Worm (Caenorhabditis elegans) whole organism, young adult: ENCODE results near the gene F59B2.14.

Experiments
- B0019.2 ChIP-seq: fragments of 200-800 bp; sonication (Bioruptor generic); conservative IDR thresholded peaks from 2 replicates; pipeline ENCODE4 v1.3.6; 2022; ENCODE audit warnings: missing genetic modification reagents, missing genetic modification characterization, missing compliant biosample characterization
- B0336.3 ChIP-seq: fragments of 200-800 bp; sonication (Bioruptor generic); IDR thresholded peaks from 2 replicates; pipeline ENCODE4 v1.3.6; 2022; ENCODE audit warnings: missing genetic modification characterization, missing compliant biosample characterization
- D2030.7 ChIP-seq: fragments of 200-800 bp; sonication (Bioruptor generic); IDR thresholded peaks from 2 replicates; pipeline ENCODE4 v1.3.6; 2022; ENCODE audit warnings: missing genetic modification reagents, missing genetic modification characterization, missing compliant biosample characterization
- F22D6.2 ChIP-seq: sonication (generic microtip); optimal IDR thresholded peaks from 2 replicates; lab custom pipeline; 2016; ENCODE audit warnings: mild to moderate bottlenecking, missing genetic modification characterization, missing compliant biosample characterization
- F23B12.7 ChIP-seq: sonication (generic microtip); optimal IDR thresholded peaks from 2 replicates; lab custom pipeline; 2017; ENCODE audit warnings: missing genetic modification characterization, mild to moderate bottlenecking, missing compliant biosample characterization, antibody characterized with exemption, moderate library complexity; ENCODE audit not compliant: insufficient read depth
- F33H1.4 ChIP-seq: fragments of 200-800 bp; sonication (Bioruptor generic); IDR thresholded peaks from 2 replicates; pipeline ENCODE4 v1.3.6; 2022; ENCODE audit warnings: missing genetic modification reagents, missing genetic modification characterization, missing compliant biosample characterization
- F39B2.1 ChIP-seq: fragments of 200-800 bp; sonication (Bioruptor generic); IDR thresholded peaks from 2 replicates; pipeline ENCODE4 v1.3.6; 2022; ENCODE audit warnings: missing genetic modification reagents, missing genetic modification characterization, missing compliant biosample characterization
- F57C9.4 ChIP-seq: sonication (generic microtip); optimal IDR thresholded peaks from 2 replicates; lab custom pipeline; 2017; ENCODE audit warnings: mild to moderate bottlenecking, missing genetic modification characterization, missing compliant biosample characterization
- K11D2.4 ChIP-seq: fragments of 200-800 bp; sonication (Bioruptor generic); IDR thresholded peaks from 2 replicates; pipeline ENCODE4 v1.3.6; 2022; ENCODE audit warnings: missing genetic modification reagents, missing genetic modification characterization, missing compliant biosample characterization
- T07F8.4 ChIP-seq: sonication (generic microtip); optimal IDR thresholded peaks from 2 replicates; lab custom pipeline; 2016; ENCODE audit warnings: mild to moderate bottlenecking, missing genetic modification characterization, moderate library complexity, missing compliant biosample characterization
- Y56A3A.18 ChIP-seq: fragments of 200-800 bp; sonication (Bioruptor generic); IDR thresholded peaks from 2 replicates; pipeline ENCODE4 v1.3.6; 2022; ENCODE audit warnings: missing genetic modification reagents, missing genetic modification characterization, missing compliant biosample characterization
- atf-7 ChIP-seq: sonication (generic microtip); optimal IDR thresholded peaks from 2 replicates; lab custom pipeline; 2017; ENCODE audit warnings: mild to moderate bottlenecking, missing genetic modification characterization, missing compliant biosample characterization
- athp-1 ChIP-seq: sonication (generic microtip); optimal IDR thresholded peaks from 2 replicates; lab custom pipeline; 2017; ENCODE audit warnings: mild to moderate bottlenecking, missing genetic modification characterization, missing compliant biosample characterization
- attf-3 ChIP-seq: fragments of 200-800 bp; sonication (Bioruptor generic); conservative IDR thresholded peaks from 2 replicates; pipeline ENCODE4 v1.3.6; 2022; ENCODE audit warnings: missing genetic modification reagents, missing genetic modification characterization, missing compliant biosample characterization
- attf-6 ChIP-seq: fragments of 200-800 bp; sonication (Bioruptor generic); IDR thresholded peaks from 2 replicates; pipeline ENCODE4 v1.3.6; 2022; ENCODE audit warnings: missing genetic modification reagents, missing genetic modification characterization, missing compliant biosample characterization
- bed-1 ChIP-seq: fragments of 200-800 bp; sonication (Bioruptor generic); IDR thresholded peaks from 2 replicates; pipeline ENCODE4 v1.3.6; 2022; ENCODE audit warnings: missing genetic modification reagents, missing genetic modification characterization, missing compliant biosample characterization
- ccch-3 ChIP-seq: fragments of 200-800 bp; sonication (Bioruptor generic); optimal IDR thresholded peaks from 2 replicates; lab custom pipeline; 2018; ENCODE audit warnings: mild to moderate bottlenecking, missing genetic modification characterization, missing compliant biosample characterization
- cebp-1 ChIP-seq, 2 experiments: fragments of 200-800 bp in 1 of 2; sonication (Bioruptor generic) in 1 of 2; sonication (generic microtip) in 1 of 2; IDR thresholded peaks in 1 of 2; optimal IDR thresholded peaks in 1 of 2; 2 replicates each; pipeline versions ENCODE4 v1.3.6 to Lab custom; 2017 to 2022; ENCODE audit warnings: missing compliant biosample characterization in 2 of 2, missing genetic modification characterization in 2 of 2, mild to moderate bottlenecking in 1 of 2, missing genetic modification reagents in 1 of 2, moderate library complexity in 1 of 2
- die-1 ChIP-seq: sonication (generic microtip); optimal IDR thresholded peaks from 2 replicates; lab custom pipeline; 2016; ENCODE audit warnings: missing genotype, mild to moderate bottlenecking, missing genetic modification characterization, missing compliant biosample characterization
- dox-1 ChIP-seq: fragments of 200-800 bp; sonication (Bioruptor generic); IDR thresholded peaks from 2 replicates; pipeline ENCODE4 v1.3.6; 2022; ENCODE audit warnings: missing genetic modification reagents, missing genetic modification characterization, missing compliant biosample characterization
- hlh-26 ChIP-seq: fragments of 200-800 bp; sonication (Bioruptor generic); conservative IDR thresholded peaks from 2 replicates; pipeline ENCODE4 v1.3.6; 2022; ENCODE audit warnings: missing genetic modification reagents, missing genetic modification characterization, missing compliant biosample characterization
- hmg-1.2 ChIP-seq: fragments of 200-800 bp; sonication (Bioruptor generic); IDR thresholded peaks from 2 replicates; pipeline ENCODE4 v1.3.6; 2022; ENCODE audit warnings: missing genetic modification reagents, missing genetic modification characterization, missing compliant biosample characterization
- hrde-1 ChIP-seq: sonication (generic microtip); optimal IDR thresholded peaks from 2 replicates; lab custom pipeline; 2016; ENCODE audit warnings: missing genetic modification characterization, mild to moderate bottlenecking, missing compliant biosample characterization, moderate library complexity, missing genotype, missing genetic modification reagents, borderline replicate concordance
- lag-1 ChIP-seq: fragments of 200-800 bp; sonication (Bioruptor generic); IDR thresholded peaks from 2 replicates; pipeline ENCODE4 v1.3.6; 2022; ENCODE audit warnings: missing genetic modification reagents, missing genetic modification characterization, missing compliant biosample characterization
- let-526 ChIP-seq: fragments of 200-800 bp; sonication (Bioruptor generic); IDR thresholded peaks from 2 replicates; pipeline ENCODE4 v1.3.6; 2022; ENCODE audit warnings: missing genetic modification reagents, missing genetic modification characterization, missing compliant biosample characterization
- lin-35 ChIP-seq, 3 experiments: fragments of 150-350 bp in 2 of 3; sonication (generic microtip) in 1 of 3; optimal IDR thresholded peaks; 2 replicates each; lab custom pipeline; 2014 to 2018; ENCODE audit warnings: missing biosample characterization in 3 of 3, missing genetic modification characterization in 3 of 3, missing genetic modification reagents in 3 of 3
- lin-54 ChIP-seq: fragments of 200-800 bp; sonication (Bioruptor generic); optimal IDR thresholded peaks from 2 replicates; lab custom pipeline; 2018; ENCODE audit warnings: mild to moderate bottlenecking, missing genetic modification characterization, missing compliant biosample characterization
- lir-1 ChIP-seq: fragments of 200-800 bp; sonication (Bioruptor generic); conservative IDR thresholded peaks from 2 replicates; pipeline ENCODE4 v1.3.6; 2022; ENCODE audit warnings: missing genetic modification reagents, missing genetic modification characterization, missing compliant biosample characterization
- madf-6 ChIP-seq: fragments of 200-800 bp; sonication (Bioruptor generic); IDR thresholded peaks from 2 replicates; pipeline ENCODE4 v1.3.6; 2022; ENCODE audit warnings: missing genetic modification reagents, missing genetic modification characterization, missing compliant biosample characterization
- mel-28 ChIP-seq: sonication (generic microtip); optimal IDR thresholded peaks from 2 replicates; lab custom pipeline; 2016; ENCODE audit warnings: borderline replicate concordance, mild to moderate bottlenecking, missing genetic modification characterization, missing compliant biosample characterization
- mxl-1 ChIP-seq: sonication (generic microtip); optimal IDR thresholded peaks from 2 replicates; lab custom pipeline; 2016; ENCODE audit warnings: missing genetic modification characterization, missing compliant biosample characterization
- nfya-2 ChIP-seq: fragments of 200-800 bp; sonication (Bioruptor generic); IDR thresholded peaks from 2 replicates; pipeline ENCODE4 v1.3.6; 2022; ENCODE audit warnings: missing genetic modification reagents, missing genetic modification characterization, missing compliant biosample characterization
- pbrm-1 ChIP-seq: fragments of 200-800 bp; sonication (Bioruptor generic); IDR thresholded peaks from 2 replicates; pipeline ENCODE4 v1.3.6; 2022; ENCODE audit warnings: missing genetic modification reagents, missing genetic modification characterization, missing compliant biosample characterization
- rpc-1 ChIP-seq, 2 experiments: fragments of 150-350 bp in 1 of 2; sonication (generic microtip) in 1 of 2; optimal IDR thresholded peaks; 2 replicates each; lab custom pipeline; 2014 to 2018; ENCODE audit warnings: missing biosample characterization in 1 of 2, missing genetic modification characterization in 1 of 2, missing genetic modification reagents in 1 of 2, missing genotype in 1 of 2
- sdz-38 ChIP-seq: sonication (generic microtip); optimal IDR thresholded peaks from 2 replicates; lab custom pipeline; 2016; ENCODE audit warnings: missing genotype, missing genetic modification characterization, missing compliant biosample characterization
- snpc-3.4 ChIP-seq: sonication (generic microtip); optimal IDR thresholded peaks from 2 replicates; lab custom pipeline; 2017; ENCODE audit warnings: missing genetic modification characterization, mild to moderate bottlenecking, missing compliant biosample characterization, antibody characterized with exemption, moderate library complexity, missing genotype, missing genetic modification reagents
- tbp1 ChIP-seq: fragments of 200-800 bp; sonication (Bioruptor generic); optimal IDR thresholded peaks from 2 replicates; lab custom pipeline; 2018; ENCODE audit warnings: mild to moderate bottlenecking, missing genetic modification characterization, missing compliant biosample characterization
- tbx-9 ChIP-seq: sonication (generic microtip); optimal IDR thresholded peaks from 2 replicates; lab custom pipeline; 2016; ENCODE audit warnings: borderline replicate concordance, missing genetic modification characterization, inconsistent platforms, missing compliant biosample characterization
- tlf-1 ChIP-seq: fragments of 200-800 bp; sonication (Bioruptor generic); optimal IDR thresholded peaks from 2 replicates; lab custom pipeline; 2018; ENCODE audit warnings: mild to moderate bottlenecking, missing genetic modification characterization, missing compliant biosample characterization
- unc-130 ChIP-seq: sonication (generic microtip); optimal IDR thresholded peaks from 2 replicates; lab custom pipeline; 2016; ENCODE audit warnings: missing genetic modification reagents, missing genetic modification characterization, missing compliant biosample characterization
- xnd-1 ChIP-seq: sonication (generic microtip); optimal IDR thresholded peaks from 2 replicates; lab custom pipeline; 2016; ENCODE audit warnings: missing genotype, missing genetic modification reagents, missing genetic modification characterization, missing compliant biosample characterization
- ztf-18 ChIP-seq: sonication (generic microtip); optimal IDR thresholded peaks from 2 replicates; lab custom pipeline; 2016; ENCODE audit warnings: missing genotype, mild to moderate bottlenecking, missing genetic modification characterization, missing compliant biosample characterization

The F59B2.14 gene

DNA sequence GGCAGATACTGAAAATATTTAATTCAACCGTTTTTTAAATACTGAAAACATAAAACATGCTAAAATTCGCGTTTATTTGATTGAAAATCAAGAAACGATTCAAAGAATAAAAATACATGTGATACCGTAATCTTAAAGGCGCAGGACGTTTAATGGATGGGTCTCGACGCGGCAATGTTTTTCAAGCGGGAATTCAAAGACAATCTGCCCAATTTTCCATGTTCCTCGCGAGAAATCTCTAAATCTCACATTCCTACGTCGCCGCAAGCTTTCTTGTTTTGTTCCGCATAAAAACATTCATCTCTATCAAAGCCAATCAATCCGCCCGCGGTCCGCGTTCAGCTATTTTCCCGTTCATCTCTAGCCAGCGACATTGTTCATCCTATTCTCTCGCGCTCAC, 20.9 kb downstream of the F59B2.14 start (continued):
- TF ChIP-seq cebp-1 (GFP tag; IDR thresholded peaks at IDR 0.05; lab: Robert Waterston, UW) (no peak), cebp-1 (tag; optimal IDR thresholded peaks at IDR 0.05; lab: Kevin White, UChicago) (no peak), ccch-3 (GFP tag; lab: Kevin White, UChicago) (no peak), ztf-18 (tag; lab: Kevin White, UChicago) (peak; percentile 7), lag-1 (GFP tag; lab: Robert Waterston, UW) (no peak), pbrm-1 (GFP tag; lab: Robert Waterston, UW) (peak; percentile 18; the same call in 1 of the 2 replicates), mxl-1 (no peak), sdz-38 (tag; lab: Kevin White, UChicago) (no peak), tbx-9 (tag; lab: Kevin White, UChicago) (no peak), lir-1 (GFP tag; lab: Robert Waterston, UW) (no peak), die-1 (tag; lab: Kevin White, UChicago) (no peak), T07F8.4 (tag; lab: Kevin White, UChicago) (no peak), hlh-26 (no peak), dox-1 (GFP tag; lab: Robert Waterston, UW) (peak; percentile 31; the same call in 1 of the 2 replicates), xnd-1 (tag; lab: Kevin White, UChicago) (peak; percentile 76), lin-35 (GFP tag; optimal IDR thresholded peaks at IDR 0.05; lab: Kevin White, UChicago) (peak in 1 of 3 experiments; percentile 47), K11D2.4 (GFP tag; lab: Robert Waterston, UW) (no peak), nfya-2 (GFP tag; lab: Robert Waterston, UW) (no peak), F39B2.1 (GFP tag; lab: Robert Waterston, UW) (no peak)

ce11 chrIII:8999508-8999907, 22.9 kb downstream of the F59B2.14 start, which contains the start of gene F59B2.3:
TSS of gene F59B2.3 (minus strand) at chrIII:8999766.
- no peak for TF ChIP-seq let-526 (GFP tag; lab: Robert Waterston, UW)
- TF ChIP-seq attf-6 = no peak
- peak; percentile 3 for TF ChIP-seq tbp1
- TF ChIP-seq tlf-1 (GFP tag; lab: Kevin White, UChicago) = no peak
- no peak for TF ChIP-seq F57C9.4 (tag; lab: Kevin White, UChicago)
- peak; percentile 26 for TF ChIP-seq snpc-3.4 (tag; lab: Kevin White, UChicago)
- TF ChIP-seq atf-7 (tag; lab: Kevin White, UChicago) = peak; percentile 9
- no peak for TF ChIP-seq dox-1 (GFP tag; lab: Robert Waterston, UW)
- no peak for TF ChIP-seq unc-130 (GFP tag; lab: Kevin White, UChicago)
- peak; percentile 3 for TF ChIP-seq hrde-1 (tag; lab: Kevin White, UChicago)
- peak; percentile 11 for TF ChIP-seq athp-1
- TF ChIP-seq, all 124 proteins: peak for 5

ce11 chrIII:8998884-8999283, 23.6 kb downstream of the F59B2.14 start:
- peak; percentile 19; the same call in 1 of the 2 replicates for TF ChIP-seq hmg-1.2
- no peak for TF ChIP-seq F22D6.2

DNA sequence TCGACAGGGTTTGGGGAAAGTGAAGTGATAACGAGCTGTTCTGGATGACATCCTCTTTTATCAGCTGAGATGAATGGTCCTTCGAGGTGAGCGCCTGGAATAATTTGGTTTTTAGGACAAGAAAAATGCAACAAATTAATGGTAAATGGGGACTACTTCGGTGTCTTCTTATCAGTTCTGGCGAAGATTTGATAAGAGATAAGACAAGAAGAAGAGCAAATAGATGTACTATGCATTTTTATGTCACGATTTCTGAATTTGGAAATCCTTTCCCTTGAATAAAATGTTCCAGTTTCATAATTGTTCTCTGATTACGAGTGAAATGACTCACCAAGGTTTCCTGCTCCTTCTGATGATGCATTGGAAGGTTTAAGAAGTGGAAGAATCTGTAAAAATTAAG, 24.6 kb downstream of the F59B2.14 start:
- TF ChIP-seq B0336.3 (GFP tag; lab: Robert Waterston, UW) = no peak
- TF ChIP-seq lin-35 (GFP tag; optimal IDR thresholded peaks at IDR 0.05; lab: Kevin White, UChicago) = no peak
- no peak for TF ChIP-seq F23B12.7 (tag; lab: Kevin White, UChicago)
- no peak for TF ChIP-seq attf-3 (GFP tag; lab: Robert Waterston, UW)
- no peak for TF ChIP-seq bed-1 (GFP tag; lab: Robert Waterston, UW)
- TF ChIP-seq D2030.7 (GFP tag; lab: Robert Waterston, UW) = no peak
- TF ChIP-seq F33H1.4 (GFP tag; lab: Robert Waterston, UW) = no peak
- no peak for TF ChIP-seq attf-6
- TF ChIP-seq F22D6.2 = no peak
- no peak for TF ChIP-seq B0019.2 (GFP tag; lab: Robert Waterston, UW)
- no peak for TF ChIP-seq Y56A3A.18 (GFP tag; lab: Robert Waterston, UW)
- TF ChIP-seq rpc-1 (optimal IDR thresholded peaks at IDR 0.05; lab: Kevin White, UChicago) = no peak
- TF ChIP-seq rpc-1 (tag; optimal IDR thresholded peaks at IDR 0.05; lab: Kevin White, UChicago) = no peak
- TF ChIP-seq mel-28 (tag; lab: Kevin White, UChicago) = no peak
- TF ChIP-seq lin-54 (GFP tag; lab: Kevin White, UChicago) = no peak
- TF ChIP-seq madf-6 (GFP tag; lab: Robert Waterston, UW) = no peak
